Worm (Caenorhabditis elegans) whole organism, L1 larva: ENCODE results near the gene ddn-3.

Source experiments
- C16A3.4 ChIP-seq: fragments of 150-350 bp; optimal IDR thresholded peaks from 2 replicates; lab custom pipeline; 2014; ENCODE audit warnings: missing biosample characterization, missing genetic modification characterization
- F16B12.6 ChIP-seq: fragments of 150-350 bp; optimal IDR thresholded peaks from 2 replicates; lab custom pipeline; 2014; ENCODE audit warnings: missing biosample characterization, missing genetic modification characterization
- alr-1 ChIP-seq: fragments of 200-800 bp; sonication (Bioruptor generic); optimal IDR thresholded peaks from 2 replicates; lab custom pipeline; 2018; ENCODE audit warnings: borderline replicate concordance, mild to moderate bottlenecking, missing genetic modification characterization, missing compliant biosample characterization
- blmp-1 ChIP-seq: fragments of 150-350 bp; optimal IDR thresholded peaks from 2 replicates; lab custom pipeline; 2014; ENCODE audit warnings: missing biosample characterization, missing genetic modification characterization
- ceh-8 ChIP-seq: fragments of 200-800 bp; sonication (Bioruptor generic); optimal IDR thresholded peaks from 2 replicates; lab custom pipeline; 2018; ENCODE audit warnings: mild to moderate bottlenecking, missing genetic modification characterization, moderate library complexity, missing compliant biosample characterization
- ceh-82 ChIP-seq, 3 experiments: fragments of 150-350 bp in 1 of 3; sonication (generic microtip) in 2 of 3; optimal IDR thresholded peaks; 2 replicates each; lab custom pipeline; 2014 to 2017; ENCODE audit warnings: missing biosample characterization in 3 of 3, missing genetic modification characterization in 3 of 3
- ceh-90 ChIP-seq: sonication (generic microtip); optimal IDR thresholded peaks from 2 replicates; lab custom pipeline; 2016; ENCODE audit warnings: missing genetic modification characterization, missing compliant biosample characterization
- ces-1 ChIP-seq: fragments of 150-350 bp; optimal IDR thresholded peaks from 2 replicates; lab custom pipeline; 2014; ENCODE audit warnings: missing biosample characterization, missing genetic modification reagents, missing genetic modification characterization
- dpl-1 ChIP-seq, 3 experiments: fragments of 150-350 bp in 2 of 3; sonication (generic microtip) in 1 of 3; optimal IDR thresholded peaks; 2 replicates each; lab custom pipeline; 2014 to 2017; ENCODE audit warnings: missing biosample characterization in 3 of 3, missing genetic modification characterization in 3 of 3, missing genetic modification reagents in 3 of 3
- efl-1 ChIP-seq, 4 experiments: fragments of 150-350 bp; optimal IDR thresholded peaks in 3 of 4; peaks in 1 of 4; 1 replicate in 1 of 4; 2 replicates in 3 of 4; lab custom pipeline; 2014; ENCODE audit warnings: missing biosample characterization in 2 of 4, missing genetic modification characterization in 2 of 4, missing genetic modification reagents in 2 of 4
- elt-2 ChIP-seq: sonication (generic microtip); optimal IDR thresholded peaks from 2 replicates; lab custom pipeline; 2016; ENCODE audit warnings: missing genetic modification characterization, mild to moderate bottlenecking, inconsistent platforms, missing compliant biosample characterization, missing genetic modification reagents
- elt-3 ChIP-seq, 6 experiments: fragments of 150-350 bp in 1 of 6; sonication (generic microtip); optimal IDR thresholded peaks; 2 replicates each; lab custom pipeline; 2017 to 2018; ENCODE audit warnings: missing biosample characterization in 6 of 6, missing genetic modification characterization in 6 of 6, inconsistent platforms in 1 of 6
- fos-1 ChIP-seq: fragments of 150-350 bp; optimal IDR thresholded peaks from 2 replicates; lab custom pipeline; 2014; ENCODE audit warnings: missing biosample characterization, missing genetic modification characterization
- grh-1 ChIP-seq: fragments of 200-800 bp; sonication (Bioruptor generic); IDR thresholded peaks from 2 replicates; pipeline ENCODE4 v1.3.6; 2022; ENCODE audit warnings: missing genetic modification reagents, missing genetic modification characterization, missing compliant biosample characterization
- hlh-4 ChIP-seq: sonication (generic microtip); optimal IDR thresholded peaks from 2 replicates; lab custom pipeline; 2016; ENCODE audit warnings: mild to moderate bottlenecking, missing genetic modification characterization, missing compliant biosample characterization
- jun-1 ChIP-seq: fragments of 150-350 bp; optimal IDR thresholded peaks from 2 replicates; lab custom pipeline; 2014; ENCODE audit warnings: missing biosample characterization, missing genetic modification reagents, missing genetic modification characterization
- lin-13 ChIP-seq: fragments of 150-350 bp; optimal IDR thresholded peaks from 2 replicates; lab custom pipeline; 2014; ENCODE audit warnings: missing biosample characterization, missing genetic modification reagents, missing genetic modification characterization
- lin-39 ChIP-seq: fragments of 150-350 bp; optimal IDR thresholded peaks from 2 replicates; lab custom pipeline; 2014; ENCODE audit warnings: missing biosample characterization, missing genetic modification reagents, missing genetic modification characterization
- mef-2 ChIP-seq: fragments of 150-350 bp; optimal IDR thresholded peaks from 2 replicates; lab custom pipeline; 2014; ENCODE audit warnings: missing biosample characterization, missing genetic modification characterization
- nhr-12 ChIP-seq: sonication (generic microtip); optimal IDR thresholded peaks from 2 replicates; lab custom pipeline; 2017; ENCODE audit warnings: missing biosample characterization, missing genetic modification characterization
- nhr-19 ChIP-seq: fragments of 200-800 bp; sonication (Bioruptor generic); conservative IDR thresholded peaks from 2 replicates; pipeline ENCODE4 v1.3.6; 2022; ENCODE audit warnings: missing genetic modification characterization, missing compliant biosample characterization
- nhr-47 ChIP-seq: sonication (generic microtip); optimal IDR thresholded peaks from 2 replicates; lab custom pipeline; 2016; ENCODE audit warnings: mild to moderate bottlenecking, missing genetic modification characterization, moderate library complexity, missing compliant biosample characterization
- nhr-77 ChIP-seq: fragments of 150-350 bp; optimal IDR thresholded peaks from 2 replicates; lab custom pipeline; 2014; ENCODE audit warnings: missing biosample characterization, missing genetic modification characterization
- nhr-84 ChIP-seq: sonication (generic microtip); optimal IDR thresholded peaks from 2 replicates; lab custom pipeline; 2017; ENCODE audit warnings: missing biosample characterization, missing genetic modification characterization
- nhr-85 ChIP-seq: sonication (generic microtip); peaks from one replicate; lab custom pipeline; 2016; ENCODE audit warnings: missing genetic modification characterization, inconsistent platforms, missing compliant biosample characterization
- nhr-90 ChIP-seq: sonication (generic microtip); optimal IDR thresholded peaks from 2 replicates; lab custom pipeline; 2016; ENCODE audit warnings: mild to moderate bottlenecking, missing genetic modification characterization, missing compliant biosample characterization; ENCODE audit not compliant: poor library complexity
- pax-3 ChIP-seq: fragments of 200-800 bp; sonication (Bioruptor generic); optimal IDR thresholded peaks from 2 replicates; lab custom pipeline; 2018; ENCODE audit warnings: mild to moderate bottlenecking, missing genetic modification characterization, moderate library complexity, missing compliant biosample characterization
- pqm-1 ChIP-seq: sonication (generic microtip); optimal IDR thresholded peaks from 3 replicates; lab custom pipeline; 2017; ENCODE audit warnings: missing biosample characterization, missing genetic modification characterization
- rnt-1 ChIP-seq: sonication (generic microtip); optimal IDR thresholded peaks from 2 replicates; lab custom pipeline; 2016; ENCODE audit warnings: mild to moderate bottlenecking, missing genetic modification characterization, moderate library complexity, missing compliant biosample characterization
- snpc-4 ChIP-seq: fragments of 150-350 bp; optimal IDR thresholded peaks from 2 replicates; lab custom pipeline; 2014; ENCODE audit warnings: missing biosample characterization, missing genetic modification characterization
- snu-23 ChIP-seq: sonication (generic microtip); optimal IDR thresholded peaks from 2 replicates; lab custom pipeline; 2016; ENCODE audit warnings: missing genetic modification characterization, missing compliant biosample characterization
- sox-4 ChIP-seq: sonication (generic microtip); optimal IDR thresholded peaks from 2 replicates; lab custom pipeline; 2016; ENCODE audit warnings: missing genetic modification characterization, missing compliant biosample characterization
- sptf-1 ChIP-seq: fragments of 150-350 bp; optimal IDR thresholded peaks from 2 replicates; lab custom pipeline; 2014; ENCODE audit warnings: missing biosample characterization, missing genetic modification characterization
- sup-37 ChIP-seq: fragments of 200-800 bp; sonication (Bioruptor generic); optimal IDR thresholded peaks from 2 replicates; lab custom pipeline; 2018; ENCODE audit warnings: mild to moderate bottlenecking, missing genetic modification characterization, missing compliant biosample characterization
- swsn-7 ChIP-seq: sonication (generic microtip); optimal IDR thresholded peaks from 2 replicates; lab custom pipeline; 2016; ENCODE audit warnings: missing genetic modification characterization, missing compliant biosample characterization
- tbx-2 ChIP-seq: sonication (generic microtip); optimal IDR thresholded peaks from 2 replicates; lab custom pipeline; 2016; ENCODE audit warnings: missing genetic modification characterization, missing compliant biosample characterization
- unc-130 ChIP-seq: fragments of 150-350 bp; optimal IDR thresholded peaks from 2 replicates; lab custom pipeline; 2017; ENCODE audit warnings: missing biosample characterization, missing genetic modification characterization, inconsistent platforms
- unc-86 ChIP-seq: sonication (generic microtip); optimal IDR thresholded peaks from 2 replicates; lab custom pipeline; 2016; ENCODE audit warnings: missing genetic modification characterization, missing compliant biosample characterization
- xbp-1 ChIP-seq: sonication (generic microtip); optimal IDR thresholded peaks from 2 replicates; lab custom pipeline; 2016; ENCODE audit warnings: missing genetic modification characterization, missing compliant biosample characterization
- zag-1 ChIP-seq: fragments of 150-350 bp; optimal IDR thresholded peaks from 2 replicates; lab custom pipeline; 2014; ENCODE audit warnings: missing biosample characterization, missing genetic modification characterization
- ztf-4 ChIP-seq: fragments of 150-350 bp; optimal IDR thresholded peaks from 2 replicates; lab custom pipeline; 2014; ENCODE audit warnings: missing biosample characterization, missing genetic modification characterization

Gene ddn-3

DNA sequence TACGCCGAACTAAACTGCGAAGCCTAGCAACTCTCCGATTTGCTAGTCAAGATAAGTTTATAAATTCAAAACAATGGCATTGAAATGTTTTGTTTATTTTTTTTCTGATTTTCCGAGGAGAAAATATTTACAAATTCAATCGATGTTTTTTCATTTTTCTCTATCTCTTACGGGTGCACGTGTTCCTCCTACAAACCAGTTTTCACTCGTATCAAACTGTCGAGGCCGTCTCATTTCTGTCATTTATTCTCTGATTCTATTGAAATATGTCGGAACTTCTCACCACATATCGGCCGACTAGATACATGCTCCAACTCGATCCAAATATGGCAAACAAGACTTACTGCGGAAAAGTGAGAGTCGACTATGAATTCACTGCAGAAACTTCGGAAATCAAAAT is 20.5 kb upstream of the ddn-3 start, which contains the start of gene F47B8.8 (continued):
- no peak for TF ChIP-seq nhr-77 (tag; lab: Kevin White, UChicago)
- TF ChIP-seq ceh-90 (tag; lab: Kevin White, UChicago): no peak
- no peak for TF ChIP-seq lin-39
- TF ChIP-seq xbp-1 (tag; lab: Kevin White, UChicago): no peak
- no peak for TF ChIP-seq elt-2 (tag; lab: Kevin White, UChicago)
- no peak for TF ChIP-seq unc-86 (tag; lab: Kevin White, UChicago)
- TF ChIP-seq grh-1 (GFP tag; lab: Robert Waterston, UW): peak; percentile 65
- TF ChIP-seq snu-23 (GFP tag; lab: Kevin White, UChicago): peak; percentile 36
- TF ChIP-seq nhr-19 (GFP tag; lab: Robert Waterston, UW): no peak
- no peak for TF ChIP-seq efl-1 (optimal IDR thresholded peaks at IDR 0.05; lab: Kevin White, UChicago)
- TF ChIP-seq efl-1 (GFP tag; optimal IDR thresholded peaks at IDR 0.05 in 1 of 2; lab: Kevin White, UChicago): no peak
- TF ChIP-seq lin-13 (GFP tag; lab: Kevin White, UChicago): no peak
- no peak for TF ChIP-seq ztf-4 (tag; lab: Kevin White, UChicago)
- no peak for TF ChIP-seq dpl-1 (GFP tag; optimal IDR thresholded peaks at IDR 0.05; lab: Kevin White, UChicago)
- TF ChIP-seq nhr-12 (tag; lab: Kevin White, UChicago): no peak

ce11 chrV:14328806-14329205 is 17.8 kb upstream of the ddn-3 start, which contains the start of gene pepm-1:
TSS of gene pepm-1 (plus strand) at chrV:14329106.
- TF ChIP-seq nhr-77 (tag; lab: Kevin White, UChicago) (no peak), blmp-1 (tag; lab: Kevin White, UChicago) (peak; percentile 13), lin-39 (no peak)
- TF ChIP-seq, all 84 proteins: peak for 1

ce11 chrV:14327776-14328175 is 16.8 kb upstream of the ddn-3 start, which contains the start of gene F47B8.5:
TSS of gene F47B8.5 (minus strand) at chrV:14327876.
- TF ChIP-seq rnt-1 (tag; lab: Kevin White, UChicago) (no peak), ceh-82 (tag; optimal IDR thresholded peaks at IDR 0.05; lab: Kevin White, UChicago) (no peak), zag-1 (tag; lab: Kevin White, UChicago) (no peak), mef-2 (tag; lab: Kevin White, UChicago) (no peak), pqm-1 (no peak), nhr-90 (tag; lab: Kevin White, UChicago) (no peak), swsn-7 (tag; lab: Kevin White, UChicago) (no peak), nhr-84 (tag; lab: Kevin White, UChicago) (no peak), sup-37 (GFP tag; lab: Kevin White, UChicago) (no peak)

DNA sequence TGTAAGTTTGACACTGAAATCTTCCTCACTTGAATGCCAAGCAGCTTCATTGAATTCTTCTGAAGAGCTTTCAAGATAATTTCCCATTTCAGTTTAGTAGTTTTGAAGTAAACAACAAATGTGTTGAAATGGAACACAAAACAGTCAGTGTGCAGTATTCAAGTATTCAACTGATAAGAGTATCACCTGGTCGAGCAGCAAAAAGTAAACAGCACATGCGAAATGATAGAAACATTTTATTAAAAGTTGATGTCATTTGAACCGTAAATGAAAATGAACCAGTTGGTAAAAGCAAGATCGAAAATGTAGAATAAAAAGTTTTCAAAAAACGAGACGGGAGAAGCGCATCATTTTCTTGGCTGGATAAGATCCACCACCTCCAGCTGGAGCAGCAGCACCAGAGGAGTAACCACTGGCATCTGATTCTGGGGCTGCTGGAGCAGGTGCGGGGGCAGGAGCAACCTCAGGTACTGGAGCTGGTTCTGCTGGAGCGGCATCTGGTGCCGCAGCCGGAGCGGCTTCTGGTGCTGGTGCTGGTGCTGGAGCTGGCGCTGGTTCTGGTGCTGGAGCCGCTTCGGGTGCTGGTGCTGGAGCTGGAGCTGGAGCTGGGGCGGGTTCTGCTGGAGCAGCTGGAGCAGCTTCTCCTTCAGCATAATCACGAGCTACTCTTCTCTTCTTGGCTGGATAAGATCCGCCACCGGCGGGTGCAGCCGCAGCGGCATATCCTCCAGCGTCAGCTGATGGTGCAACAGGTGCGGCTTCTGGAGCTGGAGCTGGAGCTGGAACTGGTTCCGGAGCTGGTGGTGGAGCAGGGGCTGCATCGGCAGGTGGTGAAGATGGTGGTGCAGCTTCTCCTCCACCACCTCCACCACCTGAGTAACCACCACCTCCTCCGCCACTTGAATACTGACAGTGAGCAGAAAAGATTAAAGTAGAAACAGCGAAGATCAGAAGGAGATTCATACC is 13.8 kb upstream of the ddn-3 start, which contains the start of the genes F47B8.4 and F47B8.18:
F47B8.4 (minus strand) TSS at position 172 of the 966 bp plus-strand sequence.
F47B8.18 (minus strand) TSS at position 963 of the 966 bp plus-strand sequence.
- TF ChIP-seq ceh-8 (GFP tag; lab: Kevin White, UChicago) (peak; percentile 83), sptf-1 (no peak)

ce11 chrV:14322743-14323142 is 11.7 kb upstream of the ddn-3 start, which contains the start of gene F47B8.3:
TSS of gene F47B8.3 (minus strand) at chrV:14323003.
- TF ChIP-seq zag-1 (tag; lab: Kevin White, UChicago) (no peak), sup-37 (GFP tag; lab: Kevin White, UChicago) (no peak), tbx-2 (tag; lab: Kevin White, UChicago) (no peak), sox-4 (tag; lab: Kevin White, UChicago) (no peak), blmp-1 (tag; lab: Kevin White, UChicago) (peak; percentile 50), F16B12.6 (tag; lab: Kevin White, UChicago) (no peak), C16A3.4 (no peak), nhr-85 (no peak), fos-1 (peak; percentile 22), unc-130 (tag; lab: Kevin White, UChicago) (no peak), efl-1 (optimal IDR thresholded peaks at IDR 0.05; lab: Kevin White, UChicago) (peak; percentile 61 to 82), efl-1 (GFP tag; optimal IDR thresholded peaks at IDR 0.05 in 1 of 2; lab: Kevin White, UChicago) (peak; percentile 37 to 60), snpc-4 (tag; lab: Kevin White, UChicago) (peak; percentile 55), elt-3 (tag; optimal IDR thresholded peaks at IDR 0.05; lab: Kevin White, UChicago) (no peak), pax-3 (no peak), hlh-4 (tag; lab: Kevin White, UChicago) (no peak), lin-39 (no peak), nhr-47 (tag; lab: Kevin White, UChicago) (peak; percentile 51), alr-1 (no peak), snu-23 (GFP tag; lab: Kevin White, UChicago) (peak; percentile 68), nhr-84 (tag; lab: Kevin White, UChicago) (no peak), ces-1 (no peak), jun-1 (tag; lab: Kevin White, UChicago) (no peak), pqm-1 (no peak)
